Worm (Caenorhabditis elegans) whole organism, L4 larva: ENCODE measurements around the gene F14D2.11.

Source experiments
- D1046.2 ChIP-seq: fragments of 200-800 bp; sonication (Bioruptor generic); IDR thresholded peaks from 2 replicates; pipeline ENCODE4 v1.3.6; 2022; ENCODE audit warnings: missing genetic modification characterization, missing compliant biosample characterization
- F10B5.3 ChIP-seq: sonication (generic microtip); optimal IDR thresholded peaks from 2 replicates; lab custom pipeline; 2016; ENCODE audit warnings: mild to moderate bottlenecking, missing genetic modification characterization, missing compliant biosample characterization
- F49E8.2 ChIP-seq: sonication (generic microtip); optimal IDR thresholded peaks from 2 replicates; lab custom pipeline; 2016; ENCODE audit warnings: missing compliant biosample characterization, mild to moderate bottlenecking, missing genetic modification characterization, borderline replicate concordance
- T26A8.4 ChIP-seq: fragments of 200-800 bp; sonication (Bioruptor generic); IDR thresholded peaks from 2 replicates; pipeline ENCODE4 v1.3.6; 2022; ENCODE audit warnings: missing genetic modification characterization, missing compliant biosample characterization
- Y105C5A.15 ChIP-seq: fragments of 200-800 bp; sonication (Bioruptor generic); IDR thresholded peaks from 2 replicates; pipeline ENCODE4 v1.3.6; 2022; ENCODE audit warnings: missing genetic modification characterization, missing compliant biosample characterization
- Y75B8A.6 ChIP-seq: fragments of 200-800 bp; sonication (Bioruptor generic); IDR thresholded peaks from 2 replicates; pipeline ENCODE4 v1.3.6; 2022; ENCODE audit warnings: missing genetic modification reagents, missing genetic modification characterization, missing compliant biosample characterization
- ZK337.2 ChIP-seq: fragments of 200-800 bp; sonication (Bioruptor generic); IDR thresholded peaks from 2 replicates; pipeline ENCODE4 v1.3.6; 2022; ENCODE audit warnings: missing genetic modification reagents, missing genetic modification characterization, missing compliant biosample characterization
- aha-1 ChIP-seq: fragments of 150-350 bp; peaks from one replicate; lab custom pipeline; 2014; ENCODE audit warnings: missing biosample characterization, missing genetic modification characterization
- ama-1 ChIP-seq: fragments of 150-350 bp; optimal IDR thresholded peaks from 2 replicates; lab custom pipeline; 2014; ENCODE audit warnings: inconsistent platforms, mixed read lengths
- arid-1 ChIP-seq: fragments of 200-800 bp; sonication (Bioruptor generic); conservative IDR thresholded peaks from 2 replicates; pipeline ENCODE4 v1.3.6; 2022; ENCODE audit warnings: missing genetic modification reagents, missing genetic modification characterization, missing compliant biosample characterization
- ceh-32 ChIP-seq: sonication (generic microtip); optimal IDR thresholded peaks from 2 replicates; lab custom pipeline; 2016; ENCODE audit warnings: mild to moderate bottlenecking, missing genetic modification characterization, missing compliant biosample characterization; ENCODE audit not compliant: poor library complexity
- ctbp-1 ChIP-seq: fragments of 200-800 bp; sonication (Bioruptor generic); IDR thresholded peaks from 2 replicates; pipeline ENCODE4 v1.3.6; 2022; ENCODE audit warnings: missing genetic modification reagents, missing genetic modification characterization, missing compliant biosample characterization
- daf-16 ChIP-seq, 3 experiments: sonication (generic microtip); optimal IDR thresholded peaks; 2 replicates each; lab custom pipeline; 2016 to 2017; ENCODE audit warnings: missing genetic modification characterization in 3 of 3, missing genetic modification reagents in 3 of 3, mild to moderate bottlenecking in 2 of 3, missing compliant biosample characterization in 2 of 3, missing biosample characterization in 1 of 3, moderate library complexity in 1 of 3
- daf-19 ChIP-seq: fragments of 200-800 bp; sonication (Bioruptor generic); conservative IDR thresholded peaks from 2 replicates; pipeline ENCODE4 v1.3.6; 2022; ENCODE audit warnings: missing genetic modification characterization, missing compliant biosample characterization
- dmd-9 ChIP-seq: fragments of 200-800 bp; sonication (Bioruptor generic); IDR thresholded peaks from 2 replicates; pipeline ENCODE4 v1.3.6; 2022; ENCODE audit warnings: missing genetic modification reagents, missing genetic modification characterization, missing compliant biosample characterization
- dpl-1 ChIP-seq: fragments of 150-350 bp; optimal IDR thresholded peaks from 2 replicates; lab custom pipeline; 2014; ENCODE audit warnings: missing biosample characterization, missing genetic modification reagents, missing genetic modification characterization
- duxl-1 ChIP-seq: sonication (generic microtip); optimal IDR thresholded peaks from 2 replicates; lab custom pipeline; 2016; ENCODE audit warnings: mild to moderate bottlenecking, missing genetic modification characterization, moderate library complexity, missing compliant biosample characterization; ENCODE audit not compliant: poor library complexity
- egl-43 ChIP-seq: fragments of 200-800 bp; sonication (Bioruptor generic); IDR thresholded peaks from 2 replicates; pipeline ENCODE4 v1.3.6; 2022; ENCODE audit warnings: missing genetic modification reagents, missing genetic modification characterization, missing compliant biosample characterization
- hlh-30 ChIP-seq: sonication (generic microtip); optimal IDR thresholded peaks from 2 replicates; lab custom pipeline; 2017; ENCODE audit warnings: antibody characterized with exemption, mild to moderate bottlenecking, missing genetic modification characterization, missing compliant biosample characterization; ENCODE audit not compliant: insufficient read depth
- hmg-1.1 ChIP-seq: fragments of 200-800 bp; sonication (Bioruptor generic); IDR thresholded peaks from 2 replicates; pipeline ENCODE4 v1.3.6; 2022; ENCODE audit warnings: missing genetic modification reagents, missing genetic modification characterization, missing compliant biosample characterization
- jun-1 ChIP-seq: fragments of 150-350 bp; optimal IDR thresholded peaks from 2 replicates; lab custom pipeline; 2014; ENCODE audit warnings: missing biosample characterization, missing genetic modification reagents, missing genetic modification characterization
- lim-7 ChIP-seq: fragments of 200-800 bp; sonication (Bioruptor generic); IDR thresholded peaks from 2 replicates; pipeline ENCODE4 v1.3.6; 2022; ENCODE audit warnings: missing genetic modification characterization, missing compliant biosample characterization
- lin-1 ChIP-seq: fragments of 200-800 bp; sonication (Bioruptor generic); IDR thresholded peaks from 2 replicates; pipeline ENCODE4 v1.3.6; 2022; ENCODE audit warnings: missing genetic modification reagents, missing genetic modification characterization, missing compliant biosample characterization
- lin-15B ChIP-seq: fragments of 150-350 bp; sonication (generic microtip); optimal IDR thresholded peaks from 3 replicates; lab custom pipeline; 2014; ENCODE audit warnings: missing biosample characterization, missing genetic modification characterization
- lin-29 ChIP-seq: fragments of 200-800 bp; sonication (Bioruptor generic); IDR thresholded peaks from 2 replicates; pipeline ENCODE4 v1.3.6; 2022; ENCODE audit warnings: missing genetic modification reagents, missing genetic modification characterization, missing compliant biosample characterization
- lir-3 ChIP-seq: sonication (generic microtip); optimal IDR thresholded peaks from 2 replicates; lab custom pipeline; 2016; ENCODE audit warnings: mild to moderate bottlenecking, missing genetic modification characterization, missing compliant biosample characterization
- mdl-1 ChIP-seq, 2 experiments: fragments of 150-350 bp in 1 of 2; sonication (generic microtip) in 1 of 2; optimal IDR thresholded peaks; 2 replicates each; lab custom pipeline; 2014 to 2017; ENCODE audit warnings: missing biosample characterization in 2 of 2, missing genetic modification characterization in 2 of 2
- mdt-29 ChIP-seq: fragments of 200-800 bp; sonication (Bioruptor generic); IDR thresholded peaks from 2 replicates; pipeline ENCODE4 v1.3.6; 2022; ENCODE audit warnings: missing genetic modification reagents, missing genetic modification characterization, missing compliant biosample characterization
- mxl-3 ChIP-seq: fragments of 200-800 bp; sonication (Bioruptor generic); optimal IDR thresholded peaks from 2 replicates; lab custom pipeline; 2018; ENCODE audit warnings: mild to moderate bottlenecking, missing genetic modification characterization, missing compliant biosample characterization
- nhr-42 ChIP-seq: fragments of 200-800 bp; sonication (Bioruptor generic); IDR thresholded peaks from 2 replicates; pipeline ENCODE4 v1.3.6; 2022; ENCODE audit warnings: missing genetic modification characterization, missing compliant biosample characterization
- nhr-48 ChIP-seq: sonication (generic microtip); optimal IDR thresholded peaks from 2 replicates; lab custom pipeline; 2016; ENCODE audit warnings: mild to moderate bottlenecking, missing genetic modification characterization, missing compliant biosample characterization
- nhr-6 ChIP-seq: fragments of 150-350 bp; optimal IDR thresholded peaks from 2 replicates; lab custom pipeline; 2014; ENCODE audit warnings: missing biosample characterization, missing genetic modification characterization
- pqm-1 ChIP-seq: sonication (generic microtip); optimal IDR thresholded peaks from 2 replicates; lab custom pipeline; 2017; ENCODE audit warnings: missing biosample characterization, missing genetic modification characterization
- set-16 ChIP-seq: fragments of 200-800 bp; sonication (Bioruptor generic); IDR thresholded peaks from 2 replicates; pipeline ENCODE4 v1.3.6; 2022; ENCODE audit warnings: missing genetic modification reagents, missing genetic modification characterization, missing compliant biosample characterization
- snpc-1.2 ChIP-seq: fragments of 200-800 bp; sonication (Bioruptor generic); IDR thresholded peaks from 2 replicates; pipeline ENCODE4 v1.3.6; 2022; ENCODE audit warnings: missing genetic modification reagents, missing genetic modification characterization, missing compliant biosample characterization
- snpc-4 ChIP-seq: fragments of 150-350 bp; optimal IDR thresholded peaks from 2 replicates; lab custom pipeline; 2014; ENCODE audit warnings: missing biosample characterization, missing genetic modification characterization
- zfp-2 ChIP-seq: sonication (generic microtip); optimal IDR thresholded peaks from 2 replicates; lab custom pipeline; 2016; ENCODE audit warnings: mild to moderate bottlenecking, missing genetic modification characterization, missing compliant biosample characterization
- zip-11 ChIP-seq: fragments of 200-800 bp; sonication (Bioruptor generic); IDR thresholded peaks from 2 replicates; pipeline ENCODE4 v1.3.6; 2022; ENCODE audit warnings: missing genetic modification characterization, missing compliant biosample characterization
- zip-2 ChIP-seq: fragments of 150-350 bp; optimal IDR thresholded peaks from 2 replicates; lab custom pipeline; 2014; ENCODE audit warnings: missing biosample characterization, missing genetic modification characterization

F14D2.11 gene

DNA sequence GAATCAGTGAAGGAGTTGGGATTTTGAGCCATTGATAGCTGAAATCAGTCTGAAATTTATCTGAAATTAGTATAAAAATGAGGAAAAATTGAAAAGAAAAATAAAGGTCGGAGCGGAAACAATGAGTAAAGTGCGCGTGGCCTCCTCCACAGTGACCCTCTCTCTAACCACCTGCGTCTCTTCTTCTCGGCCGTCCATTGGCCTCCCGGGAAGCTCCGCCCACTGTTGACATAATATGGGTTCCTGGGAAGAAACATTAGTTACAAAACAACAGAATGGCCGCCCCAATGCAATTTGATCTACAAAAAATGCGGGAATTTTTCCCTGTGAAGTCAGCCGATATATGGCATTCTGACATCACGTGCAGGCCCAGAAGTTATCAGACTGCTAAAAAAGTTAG is 28.2 kb upstream of the F14D2.11 start, which contains the start of gene Y49F6C.8:
Gene Y49F6C.8, minus strand, starts transcription at position 51 of the 400 bp plus-strand sequence.
- no peak for TF ChIP-seq F49E8.2 (tag; lab: Kevin White, UChicago)
- TF ChIP-seq daf-16 (GFP tag; optimal IDR thresholded peaks at IDR 0.05; lab: Kevin White, UChicago): no peak
- TF ChIP-seq daf-16 (tag; optimal IDR thresholded peaks at IDR 0.05; lab: Kevin White, UChicago): no peak
- TF ChIP-seq duxl-1 (tag; lab: Kevin White, UChicago): peak; percentile 97

DNA sequence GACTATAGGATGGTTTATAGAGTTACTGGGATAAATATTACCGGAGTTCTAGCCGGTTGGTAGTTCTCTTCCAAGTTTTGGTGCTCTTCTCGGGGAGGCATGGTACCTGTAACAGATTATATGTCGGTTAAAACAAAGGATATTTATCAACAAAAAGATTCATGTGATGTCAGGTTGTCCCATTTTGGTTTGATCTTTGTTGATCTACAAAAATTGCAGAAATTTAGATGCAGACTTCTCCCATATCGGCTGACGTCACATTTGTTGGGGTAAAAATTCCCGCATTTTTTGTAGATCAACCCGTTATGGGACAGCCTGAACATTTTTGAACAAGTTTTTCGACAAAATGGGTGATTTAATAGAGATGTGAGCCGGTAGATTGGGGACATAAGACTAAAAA is 26.2 kb upstream of the F14D2.11 start, which contains the start of gene Y49F6C.7:
Gene Y49F6C.7, minus strand, starts transcription at position 101 of the 400 bp plus-strand sequence.
- TF ChIP-seq jun-1 (tag; lab: Kevin White, UChicago) (no peak), dpl-1 (GFP tag; lab: Kevin White, UChicago) (no peak), lim-7 (GFP tag; lab: Robert Waterston, UW) (no peak), F10B5.3 (tag; lab: Kevin White, UChicago) (no peak), hmg-1.1 (GFP tag; lab: Robert Waterston, UW) (no peak), nhr-42 (no peak), lin-29 (no peak), snpc-1.2 (GFP tag; lab: Robert Waterston, UW) (no peak), set-16 (GFP tag; lab: Robert Waterston, UW) (no peak), nhr-6 (tag; lab: Kevin White, UChicago) (no peak)
- TF ChIP-seq, all 104 proteins: peak for 0

DNA sequence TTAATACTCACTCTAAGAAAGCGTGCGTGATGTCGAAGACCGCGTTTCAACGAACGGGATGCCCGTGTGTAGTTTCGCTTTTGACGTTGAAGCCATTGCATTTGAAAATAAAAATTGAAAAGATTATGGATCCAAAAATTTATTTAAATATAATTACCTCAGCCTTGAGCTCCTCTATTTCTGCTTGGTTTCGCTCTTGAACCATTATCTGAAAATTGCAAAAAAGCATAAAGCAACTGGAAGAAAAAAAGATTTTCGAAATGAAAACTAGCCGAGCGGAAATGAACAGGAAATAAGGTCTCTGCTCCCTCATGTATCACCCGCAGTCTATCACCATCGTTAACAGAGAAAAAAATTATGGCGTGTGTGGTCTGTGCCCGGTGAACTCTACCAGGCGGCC is 25.2 kb upstream of the F14D2.11 start, which contains the start of gene Y49F6C.6:
Gene Y49F6C.6, minus strand, starts transcription at position 101 of the 400 bp plus-strand sequence.
- TF ChIP-seq ama-1 (lab: Kevin White, UChicago) (no peak), Y105C5A.15 (GFP tag; lab: Robert Waterston, UW) (no peak), daf-19 (GFP tag; lab: Robert Waterston, UW) (no peak), hlh-30 (no peak), lir-3 (tag; lab: Kevin White, UChicago) (no peak), ctbp-1 (GFP tag; lab: Robert Waterston, UW) (no peak), lin-1 (GFP tag; lab: Robert Waterston, UW) (no peak), pqm-1 (tag; lab: Kevin White, UChicago) (no peak), nhr-48 (tag; lab: Kevin White, UChicago) (no peak), zfp-2 (tag; lab: Kevin White, UChicago) (no peak), ceh-32 (tag; lab: Kevin White, UChicago) (no peak), lin-29 (no peak), T26A8.4 (GFP tag; lab: Robert Waterston, UW) (no peak), mdl-1 (tag; optimal IDR thresholded peaks at IDR 0.05; lab: Kevin White, UChicago) (no peak)

DNA sequence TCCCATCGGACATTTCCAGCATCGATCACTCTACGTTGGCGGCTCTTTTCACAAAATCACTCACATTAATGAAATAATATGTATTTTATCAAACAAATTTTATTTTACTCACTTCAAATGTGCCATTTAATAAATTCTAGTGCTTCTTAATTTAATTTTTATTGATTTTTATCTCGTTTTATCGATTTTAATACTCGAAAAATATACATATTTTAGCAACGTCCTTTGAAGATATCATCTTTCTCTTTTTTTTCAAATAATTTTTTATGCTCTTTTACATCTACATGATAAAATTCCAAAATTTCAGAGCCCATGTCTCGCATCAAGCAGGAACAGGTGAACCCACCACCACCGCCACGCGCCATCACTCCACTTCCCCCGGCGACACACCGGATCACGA is 16.9 kb upstream of the F14D2.11 start, which contains the start of the genes lido-14 and bath-27:
Gene lido-14, plus strand, starts transcription at position 301 of the 400 bp plus-strand sequence.
Gene bath-27, plus strand, starts transcription at position 306 of the 400 bp plus-strand sequence.
- TF ChIP-seq lin-15B (tag; lab: Kevin White, UChicago) (no peak), F10B5.3 (tag; lab: Kevin White, UChicago) (no peak), D1046.2 (no peak), lir-3 (tag; lab: Kevin White, UChicago) (no peak), arid-1 (no peak), Y75B8A.6 (no peak), mdl-1 (tag; optimal IDR thresholded peaks at IDR 0.05; lab: Kevin White, UChicago) (no peak)

DNA sequence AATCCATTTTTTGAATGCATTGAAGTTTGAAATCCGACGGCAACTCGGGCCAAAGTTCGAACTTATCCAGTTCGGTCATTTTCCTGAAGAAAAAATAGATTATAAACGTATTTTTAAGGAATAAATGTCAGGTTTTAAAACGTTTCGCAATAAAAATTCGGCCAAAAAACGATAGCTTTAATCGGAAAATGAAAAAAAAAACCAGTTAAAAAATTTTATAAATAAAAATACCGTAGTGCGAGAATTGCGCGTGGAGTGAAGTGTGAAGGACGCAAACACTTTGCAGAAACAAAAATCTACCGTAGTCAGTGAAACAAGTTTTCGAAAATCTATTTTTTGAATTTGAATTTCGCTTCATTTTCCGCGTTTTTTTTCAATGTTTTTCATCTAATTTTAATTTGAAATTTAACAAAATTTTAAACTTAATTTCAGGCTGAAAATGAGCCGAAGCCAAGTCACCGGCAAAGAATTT is 8.0 kb upstream of the F14D2.11 start, which contains the start of gene F14D2.8:
Gene F14D2.8, minus strand, starts transcription at position 51 of the 472 bp plus-strand sequence.
- TF ChIP-seq egl-43 (GFP tag; lab: Robert Waterston, UW): no peak
- TF ChIP-seq dmd-9 (GFP tag; lab: Robert Waterston, UW): no peak
- no peak for TF ChIP-seq zip-2 (tag; lab: Kevin White, UChicago)
- TF ChIP-seq zip-11 (GFP tag; lab: Robert Waterston, UW): no peak
- no peak for TF ChIP-seq mdt-29 (GFP tag; lab: Robert Waterston, UW)
- TF ChIP-seq mxl-3 (GFP tag; lab: Kevin White, UChicago): no peak
- no peak for TF ChIP-seq lin-1 (GFP tag; lab: Robert Waterston, UW)
- TF ChIP-seq aha-1 (tag; lab: Kevin White, UChicago): no peak
- TF ChIP-seq mdl-1 (tag; optimal IDR thresholded peaks at IDR 0.05; lab: Kevin White, UChicago): no peak
- no peak for TF ChIP-seq snpc-4 (tag; lab: Kevin White, UChicago)
- TF ChIP-seq Y75B8A.6: no peak
- no peak for TF ChIP-seq nhr-6 (tag; lab: Kevin White, UChicago)
- TF ChIP-seq F49E8.2 (tag; lab: Kevin White, UChicago): no peak
- no peak for TF ChIP-seq ZK337.2 (GFP tag; lab: Robert Waterston, UW)
- TF ChIP-seq Y105C5A.15 (GFP tag; lab: Robert Waterston, UW): no peak
